Worm (Caenorhabditis elegans): ENCODE measurements around the gene lin-15A.

lin-15A gene

ce11 chrX:15779503-15779902 is 47.7 kb downstream of the lin-15A start:
- no peak for TF ChIP-seq unc-62 (GFP tag; optimal IDR thresholded peaks at IDR 0.05)

ce11 chrX:15782027-15782426 is 50.3 kb downstream of the lin-15A start, which contains the start of gene Y7A5A.24:
Y7A5A.24 (minus strand) TSS chrX:15782127.
- no peak for TF ChIP-seq unc-62 (GFP tag; optimal IDR thresholded peaks at IDR 0.05)

- TF ChIP-seq unc-62 (GFP tag; optimal IDR thresholded peaks at IDR 0.05), result no peak
Measured at ce11 chrX:15784570-15784969, 52.8 kb downstream of the lin-15A start, which contains the start of gene Y7A5A.3. Y7A5A.3 (minus strand) TSS chrX:15784670.
